Worm (Caenorhabditis elegans) whole organism, L2 larva: Measurements from ENCODE around the gene mct-6.

Source experiments
- dmd-4 ChIP-seq: sonication (generic microtip); optimal IDR thresholded peaks from 2 replicates; lab custom pipeline; 2017; ENCODE audit warnings: missing biosample characterization, missing genetic modification characterization
- egl-27 ChIP-seq: sonication (generic microtip); optimal IDR thresholded peaks from 3 replicates; lab custom pipeline; 2017; ENCODE audit warnings: missing biosample characterization, missing genetic modification reagents, missing genetic modification characterization
- elt-1 ChIP-seq: fragments of 150-350 bp; optimal IDR thresholded peaks from 2 replicates; lab custom pipeline; 2014; ENCODE audit warnings: missing biosample characterization, missing genetic modification characterization
- gmeb-1 ChIP-seq: fragments of 150-350 bp; optimal IDR thresholded peaks from 2 replicates; lab custom pipeline; 2014; ENCODE audit warnings: missing biosample characterization, missing genetic modification characterization
- lin-39 ChIP-seq: fragments of 150-350 bp; optimal IDR thresholded peaks from 2 replicates; lab custom pipeline; 2014; ENCODE audit warnings: missing biosample characterization, missing genetic modification reagents, missing genetic modification characterization
- lsy-2 ChIP-seq, 2 experiments: fragments of 150-350 bp in 1 of 2; sonication (generic microtip) in 1 of 2; optimal IDR thresholded peaks; 2 replicates each; lab custom pipeline; 2014 to 2017; ENCODE audit warnings: missing biosample characterization in 2 of 2, missing genetic modification characterization in 2 of 2
- mdl-1 ChIP-seq, 2 experiments: fragments of 150-350 bp in 1 of 2; sonication (generic microtip) in 1 of 2; optimal IDR thresholded peaks; 2 replicates each; lab custom pipeline; 2017; ENCODE audit warnings: missing biosample characterization in 2 of 2, missing genetic modification characterization in 2 of 2
- nhr-11 ChIP-seq: fragments of 150-350 bp; optimal IDR thresholded peaks from 2 replicates; lab custom pipeline; 2014; ENCODE audit warnings: missing biosample characterization, missing genetic modification characterization
- sma-3 ChIP-seq: sonication (generic microtip); optimal IDR thresholded peaks from 2 replicates; lab custom pipeline; 2016; ENCODE audit warnings: missing genetic modification reagents, missing genetic modification characterization, missing compliant biosample characterization
- unc-39 ChIP-seq: fragments of 150-350 bp; optimal IDR thresholded peaks from 2 replicates; lab custom pipeline; 2014; ENCODE audit warnings: missing biosample characterization, missing genetic modification characterization
- zag-1 ChIP-seq: fragments of 150-350 bp; optimal IDR thresholded peaks from 2 replicates; lab custom pipeline; 2014; ENCODE audit warnings: missing biosample characterization, missing genetic modification characterization
- ztf-11 ChIP-seq: sonication (generic microtip); optimal IDR thresholded peaks from 2 replicates; lab custom pipeline; 2017; ENCODE audit warnings: missing biosample characterization, missing genetic modification characterization

DNA sequence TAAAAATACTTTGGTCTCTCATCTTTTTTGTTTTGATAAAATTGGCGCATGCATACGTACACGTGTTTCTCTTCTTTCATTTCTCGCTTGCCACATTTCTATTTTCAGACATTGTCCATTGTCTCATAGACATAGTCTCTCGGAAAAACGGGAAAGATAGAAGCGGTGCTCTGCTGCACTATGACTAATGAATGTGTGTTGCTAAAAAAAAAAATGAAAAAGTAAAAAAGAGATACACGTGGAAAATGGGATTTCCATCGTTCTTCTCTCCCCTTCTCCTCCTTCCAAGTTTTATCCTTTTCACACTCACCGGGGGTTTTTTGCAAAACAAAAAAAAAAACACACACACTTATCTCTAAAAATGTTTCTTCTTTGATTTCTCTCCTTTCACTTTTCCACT is 35.3 kb downstream of the mct-6 start:
- TF ChIP-seq dmd-4: no peak
- no peak for TF ChIP-seq egl-27 (tag; lab: Kevin White, UChicago)
- no peak for TF ChIP-seq mdl-1 (tag; optimal IDR thresholded peaks at IDR 0.05; lab: Kevin White, UChicago)
- TF ChIP-seq ztf-11 (tag; lab: Kevin White, UChicago): no peak
- no peak for TF ChIP-seq sma-3
- TF ChIP-seq elt-1 (tag; lab: Kevin White, UChicago): no peak
- TF ChIP-seq lsy-2 (tag; optimal IDR thresholded peaks at IDR 0.05; lab: Kevin White, UChicago): no peak
- no peak for TF ChIP-seq lin-39 (tag; lab: Kevin White, UChicago)
- no peak for TF ChIP-seq zag-1 (tag; lab: Kevin White, UChicago)
- TF ChIP-seq gmeb-1: no peak
- no peak for TF ChIP-seq nhr-11 (tag; lab: Kevin White, UChicago)
- TF ChIP-seq unc-39 (tag; lab: Kevin White, UChicago): no peak
